Fruit fly (Drosophila melanogaster): ENCODE results near the gene CG14778.

CG14778 gene

DNA sequence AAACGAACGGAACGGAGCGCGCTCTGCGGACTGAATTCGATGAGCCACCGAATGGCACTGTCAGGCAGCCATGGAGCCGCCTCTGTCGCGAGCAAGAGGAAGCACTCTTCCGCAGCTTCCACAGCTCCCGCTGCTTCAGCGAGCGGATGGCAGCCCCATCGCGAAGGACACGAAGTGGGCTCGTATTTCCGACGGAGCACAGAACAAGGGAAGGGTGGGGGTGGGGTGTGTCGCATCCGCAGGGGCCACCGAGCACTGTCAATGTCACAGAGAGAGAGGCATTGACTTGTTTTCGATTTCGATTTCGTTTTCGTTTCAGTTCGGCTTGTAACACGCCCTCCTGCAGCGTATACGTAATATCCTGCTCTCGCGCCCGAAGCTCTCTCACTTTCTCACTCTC lies 40.5 kb downstream of the CG14778 start, which contains the start of gene Nmdar2:
Gene Nmdar2, minus strand, starts transcription at position 59 of the 400 bp plus-strand sequence.
- TF ChIP-seq N (GFP tag; optimal IDR thresholded peaks at IDR 0.05), result no peak
- TF ChIP-seq Hr83 (GFP tag; optimal IDR thresholded peaks at IDR 0.05; ENCODE audit: poor library complexity, severe bottlenecking), result no peak
- no peak for TF ChIP-seq Dif (GFP tag; optimal IDR thresholded peaks at IDR 0.05; ENCODE audit: partially characterized antibody)
- TF ChIP-seq h (GFP tag; optimal IDR thresholded peaks at IDR 0.05), result no peak

DNA sequence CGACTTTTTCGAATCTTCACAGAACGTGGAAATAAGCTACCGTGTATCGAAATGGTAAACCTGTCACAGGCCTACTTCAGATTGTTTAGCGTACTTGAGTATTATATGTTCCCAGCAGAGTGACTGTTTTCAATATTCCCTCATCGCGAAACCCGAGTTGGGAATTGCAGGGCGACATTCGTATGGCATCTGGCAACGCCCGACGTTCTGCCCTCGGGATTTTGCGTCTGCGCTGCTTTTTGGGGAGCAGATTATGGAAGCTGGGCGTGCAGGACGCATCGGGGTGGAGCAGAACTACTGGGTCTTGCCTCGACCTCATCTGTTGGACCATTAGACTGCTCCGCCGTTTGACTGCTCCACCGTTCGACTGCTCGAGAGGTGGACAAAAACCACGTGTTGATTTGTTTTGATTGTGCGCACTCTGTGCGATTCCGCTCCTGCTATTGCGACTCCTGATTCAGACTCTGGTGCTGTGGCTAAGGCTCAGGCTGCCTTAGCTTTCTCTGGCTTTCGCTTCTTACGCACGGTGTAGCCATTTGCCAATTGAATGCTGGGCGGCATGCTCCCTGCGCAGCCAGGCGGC lies 41.0 kb downstream of the CG14778 start:
- no peak for TF ChIP-seq Rel (GFP tag; optimal IDR thresholded peaks at IDR 0.05)
- no peak for TF ChIP-seq Rel (tag; optimal IDR thresholded peaks at IDR 0.05)
- no peak for TF ChIP-seq Dfd (GFP tag; optimal IDR thresholded peaks at IDR 0.05)
- TF ChIP-seq Hnf4 (GFP tag; optimal IDR thresholded peaks at IDR 0.05), result no peak
- no peak for TF ChIP-seq Jra (GFP tag; optimal IDR thresholded peaks at IDR 0.05)
- TF ChIP-seq dsf (GFP tag; optimal IDR thresholded peaks at IDR 0.05; ENCODE audit: borderline replicate concordance), result no peak
- no peak for TF ChIP-seq Abd-B (GFP tag; optimal IDR thresholded peaks at IDR 0.05)
- TF ChIP-seq Sp1 (GFP tag; optimal IDR thresholded peaks at IDR 0.05), result no peak
- TF ChIP-seq HLH106 (tag; optimal IDR thresholded peaks at IDR 0.05), result no peak
- TF ChIP-seq ey (GFP tag; optimal IDR thresholded peaks at IDR 0.05), result no peak
- no peak for TF ChIP-seq psq (GFP tag; optimal IDR thresholded peaks at IDR 0.05)
- TF ChIP-seq fru (GFP tag; optimal IDR thresholded peaks at IDR 0.05), result no peak
- TF ChIP-seq CrebA (GFP tag; optimal IDR thresholded peaks at IDR 0.05; ENCODE audit: borderline replicate concordance), result no peak
- TF ChIP-seq lola (GFP tag; optimal IDR thresholded peaks at IDR 0.05), result no peak
- no peak for TF ChIP-seq tai (GFP tag; optimal IDR thresholded peaks at IDR 0.05)
- TF ChIP-seq N (GFP tag; optimal IDR thresholded peaks at IDR 0.05), result no peak
- TF ChIP-seq dmrt93B (GFP tag; optimal IDR thresholded peaks at IDR 0.05), result no peak
- no peak for TF ChIP-seq Hr78 (GFP tag; optimal IDR thresholded peaks at IDR 0.05)
- no peak for TF ChIP-seq usp (GFP tag; optimal IDR thresholded peaks at IDR 0.05)
- TF ChIP-seq jim (GFP tag; optimal IDR thresholded peaks at IDR 0.05), result no peak
- no peak for TF ChIP-seq CG9705 (GFP tag; optimal IDR thresholded peaks at IDR 0.05)

DNA sequence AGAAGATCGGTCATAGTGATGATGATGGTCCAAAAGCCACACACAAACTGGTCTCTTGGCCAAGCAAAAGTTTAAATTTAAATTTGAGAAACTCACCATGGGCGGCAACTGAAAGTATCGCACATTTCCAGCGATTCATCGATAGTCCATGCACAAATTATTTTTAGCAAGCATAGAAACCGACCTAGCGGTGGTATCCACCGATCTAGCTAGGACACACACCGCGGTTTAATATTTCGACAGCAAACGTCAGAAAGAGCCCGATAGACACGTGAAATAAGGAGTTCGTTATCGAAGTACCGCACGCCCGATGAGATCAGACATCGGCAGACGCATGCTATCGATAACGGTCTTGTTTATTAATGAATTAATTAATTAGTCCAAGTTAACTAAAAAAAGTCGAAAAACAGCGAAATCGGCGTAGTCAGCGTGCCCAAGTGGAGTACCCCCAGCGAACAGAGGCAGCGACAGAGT lies 45.5 kb downstream of the CG14778 start, which contains the start of gene CG14795:
Gene CG14795, minus strand, starts transcription at position 51 of the 474 bp plus-strand sequence.
- TF ChIP-seq usp (GFP tag; optimal IDR thresholded peaks at IDR 0.05) (no peak), CrebA (GFP tag; optimal IDR thresholded peaks at IDR 0.05; ENCODE audit: borderline replicate concordance) (no peak), GATAd (GFP tag; optimal IDR thresholded peaks at IDR 0.05) (no peak), woc (GFP tag; optimal IDR thresholded peaks at IDR 0.05) (no peak), OdsH (GFP tag; optimal IDR thresholded peaks at IDR 0.05) (no peak), CG32264 (GFP tag; optimal IDR thresholded peaks at IDR 0.05) (no peak), h (GFP tag; optimal IDR thresholded peaks at IDR 0.05) (peak; percentile 21), Mio (GFP tag; optimal IDR thresholded peaks at IDR 0.05) (no peak), Dif (GFP tag; optimal IDR thresholded peaks at IDR 0.05; ENCODE audit: partially characterized antibody) (peak; percentile 93), Myc (optimal IDR thresholded peaks at IDR 0.05) (peak; percentile 63), Rel (GFP tag; optimal IDR thresholded peaks at IDR 0.05) (no peak), Rel (tag; optimal IDR thresholded peaks at IDR 0.05) (peak; percentile 12), lola (GFP tag; optimal IDR thresholded peaks at IDR 0.05) (no peak), CG9705 (GFP tag; optimal IDR thresholded peaks at IDR 0.05) (no peak), foxo (GFP tag; optimal IDR thresholded peaks at IDR 0.05) (no peak), fru (GFP tag; optimal IDR thresholded peaks at IDR 0.05) (no peak), sv (GFP tag; optimal IDR thresholded peaks at IDR 0.05) (no peak), tai (GFP tag; optimal IDR thresholded peaks at IDR 0.05) (no peak), Abd-B (GFP tag; optimal IDR thresholded peaks at IDR 0.05) (no peak), ey (GFP tag; optimal IDR thresholded peaks at IDR 0.05) (no peak), Sp1 (GFP tag; optimal IDR thresholded peaks at IDR 0.05) (peak; percentile 4), dmrt93B (GFP tag; optimal IDR thresholded peaks at IDR 0.05) (no peak), sage (GFP tag; optimal IDR thresholded peaks at IDR 0.05) (no peak), Jra (GFP tag; optimal IDR thresholded peaks at IDR 0.05) (no peak), psq (GFP tag; optimal IDR thresholded peaks at IDR 0.05) (no peak), Vsx2 (GFP tag; optimal IDR thresholded peaks at IDR 0.05; ENCODE audit: partially characterized antibody) (peak; percentile 98), dl (GFP tag; optimal IDR thresholded peaks at IDR 0.05; ENCODE audit: insufficient read depth in 1 of 2, partially characterized antibody in 2 of 2) (peak; percentile 32 to 76), jim (GFP tag; optimal IDR thresholded peaks at IDR 0.05) (no peak), brk (GFP tag; optimal IDR thresholded peaks at IDR 0.05) (no peak), N (GFP tag; optimal IDR thresholded peaks at IDR 0.05) (no peak), br (GFP tag; optimal IDR thresholded peaks at IDR 0.05) (no peak), dsf (GFP tag; optimal IDR thresholded peaks at IDR 0.05; ENCODE audit: borderline replicate concordance) (no peak), HLH106 (tag; optimal IDR thresholded peaks at IDR 0.05) (peak; percentile 22), Dfd (GFP tag; optimal IDR thresholded peaks at IDR 0.05) (no peak), Hnf4 (GFP tag; optimal IDR thresholded peaks at IDR 0.05) (no peak), rgr (GFP tag; optimal IDR thresholded peaks at IDR 0.05) (peak; percentile 0), pan (optimal IDR thresholded peaks at IDR 0.05) (no peak)

All from whole organism, wandering third instar larva.